Worm (Caenorhabditis elegans) whole organism, late embryonic: Measurements from ENCODE around the gene F27B10.1.
"Not testable (repeated sequence)": the region's sequence is repeated elsewhere in the genome, so short reads cannot be mapped to it uniquely, and the experiment has no call there.

Experiments
- C08G9.2 ChIP-seq: sonication (generic microtip); optimal IDR thresholded peaks from 2 replicates; lab custom pipeline; 2016; ENCODE audit warnings: mild to moderate bottlenecking, missing genetic modification characterization, moderate library complexity, missing compliant biosample characterization
- F13H6.1 ChIP-seq: sonication (generic microtip); optimal IDR thresholded peaks from 2 replicates; lab custom pipeline; 2016; ENCODE audit warnings: missing genetic modification characterization, missing compliant biosample characterization
- K09A11.1 ChIP-seq: sonication (generic microtip); optimal IDR thresholded peaks from 2 replicates; lab custom pipeline; 2017; ENCODE audit warnings: antibody characterized with exemption, mild to moderate bottlenecking, missing genetic modification characterization, missing compliant biosample characterization; ENCODE audit not compliant: insufficient read depth
- ama-1 ChIP-seq: fragments of 150-350 bp; optimal IDR thresholded peaks from 2 replicates; lab custom pipeline; 2014
- ceh-14 ChIP-seq: sonication (generic microtip); optimal IDR thresholded peaks from 2 replicates; lab custom pipeline; 2016; ENCODE audit warnings: missing genotype, missing genetic modification characterization, missing compliant biosample characterization
- ceh-18 ChIP-seq: sonication (generic microtip); optimal IDR thresholded peaks from 2 replicates; lab custom pipeline; 2016; ENCODE audit warnings: missing genetic modification characterization, missing compliant biosample characterization
- ceh-19 ChIP-seq: fragments of 200-800 bp; sonication (Bioruptor generic); optimal IDR thresholded peaks from 2 replicates; lab custom pipeline; 2018; ENCODE audit warnings: mild to moderate bottlenecking, missing genetic modification characterization, missing compliant biosample characterization
- ceh-30 ChIP-seq: fragments of 150-350 bp; optimal IDR thresholded peaks from 2 replicates; lab custom pipeline; 2014; ENCODE audit warnings: missing biosample characterization, missing genetic modification characterization
- ceh-31 ChIP-seq: sonication (generic microtip); optimal IDR thresholded peaks from 2 replicates; lab custom pipeline; 2016; ENCODE audit warnings: missing genetic modification characterization, missing compliant biosample characterization
- ceh-48 ChIP-seq: sonication (generic microtip); optimal IDR thresholded peaks from 2 replicates; lab custom pipeline; 2016; ENCODE audit warnings: missing genetic modification characterization, inconsistent platforms, missing compliant biosample characterization
- ceh-9 ChIP-seq: sonication (generic microtip); optimal IDR thresholded peaks from 2 replicates; lab custom pipeline; 2016; ENCODE audit warnings: mild to moderate bottlenecking, missing genetic modification characterization, inconsistent platforms, missing compliant biosample characterization
- dmd-4 ChIP-seq: sonication (generic microtip); optimal IDR thresholded peaks from 2 replicates; lab custom pipeline; 2016; ENCODE audit warnings: borderline replicate concordance, missing genetic modification characterization, missing compliant biosample characterization
- dve-1 ChIP-seq: sonication (generic microtip); optimal IDR thresholded peaks from 2 replicates; lab custom pipeline; 2017; ENCODE audit warnings: antibody characterized with exemption, mild to moderate bottlenecking, missing genetic modification characterization, missing compliant biosample characterization
- ets-4 ChIP-seq: sonication (generic microtip); optimal IDR thresholded peaks from 2 replicates; lab custom pipeline; 2016; ENCODE audit warnings: missing genetic modification characterization, missing compliant biosample characterization
- fax-1 ChIP-seq: sonication (generic microtip); optimal IDR thresholded peaks from 2 replicates; lab custom pipeline; 2016; ENCODE audit warnings: missing genotype, missing genetic modification characterization, missing compliant biosample characterization
- fkh-10 ChIP-seq: fragments of 150-350 bp; optimal IDR thresholded peaks from 2 replicates; lab custom pipeline; 2014; ENCODE audit warnings: missing biosample characterization, missing genetic modification reagents, missing genetic modification characterization
- fkh-6 ChIP-seq: sonication (generic microtip); optimal IDR thresholded peaks from 2 replicates; lab custom pipeline; 2016; ENCODE audit warnings: missing genetic modification characterization, missing compliant biosample characterization
- gmeb-2 ChIP-seq: sonication (generic microtip); optimal IDR thresholded peaks from 2 replicates; lab custom pipeline; 2016; ENCODE audit warnings: missing genetic modification characterization, inconsistent platforms, missing compliant biosample characterization
- hlh-13 ChIP-seq: fragments of 200-800 bp; sonication (Bioruptor generic); optimal IDR thresholded peaks from 2 replicates; lab custom pipeline; 2018; ENCODE audit warnings: mild to moderate bottlenecking, missing genetic modification characterization, missing compliant biosample characterization
- hlh-30 ChIP-seq: sonication (generic microtip); optimal IDR thresholded peaks from 2 replicates; lab custom pipeline; 2017; ENCODE audit warnings: antibody characterized with exemption, missing genetic modification characterization, missing compliant biosample characterization; ENCODE audit not compliant: insufficient read depth
- hlh-6 ChIP-seq: sonication (generic microtip); optimal IDR thresholded peaks from 2 replicates; lab custom pipeline; 2016; ENCODE audit warnings: missing genotype, missing genetic modification characterization, missing compliant biosample characterization
- lim-6 ChIP-seq: sonication (generic microtip); optimal IDR thresholded peaks from 2 replicates; lab custom pipeline; 2016; ENCODE audit warnings: missing genetic modification characterization, missing compliant biosample characterization
- madf-2 ChIP-seq: sonication (generic microtip); optimal IDR thresholded peaks from 2 replicates; lab custom pipeline; 2017; ENCODE audit warnings: missing genetic modification characterization, missing compliant biosample characterization
- mec-3 ChIP-seq: sonication (generic microtip); optimal IDR thresholded peaks from 2 replicates; lab custom pipeline; 2016; ENCODE audit warnings: borderline replicate concordance, missing genetic modification characterization, missing compliant biosample characterization
- nfya-1 ChIP-seq: sonication (generic microtip); optimal IDR thresholded peaks from 2 replicates; lab custom pipeline; 2017; ENCODE audit warnings: missing genetic modification characterization, mild to moderate bottlenecking, missing compliant biosample characterization, antibody characterized with exemption, moderate library complexity
- npax-4 ChIP-seq: sonication (generic microtip); optimal IDR thresholded peaks from 2 replicates; lab custom pipeline; 2016; ENCODE audit warnings: missing genetic modification characterization, missing compliant biosample characterization
- odd-2 ChIP-seq: sonication (generic microtip); optimal IDR thresholded peaks from 2 replicates; lab custom pipeline; 2017; ENCODE audit warnings: antibody characterized with exemption, mild to moderate bottlenecking, missing genetic modification characterization, missing compliant biosample characterization
- pat-9 ChIP-seq: fragments of 200-800 bp; sonication (Bioruptor generic); optimal IDR thresholded peaks from 2 replicates; lab custom pipeline; 2018; ENCODE audit warnings: mild to moderate bottlenecking, missing genetic modification characterization, moderate library complexity, missing compliant biosample characterization
- pax-1 ChIP-seq: fragments of 150-350 bp; optimal IDR thresholded peaks from 2 replicates; lab custom pipeline; 2014; ENCODE audit warnings: missing biosample characterization, missing genetic modification characterization
- pha-4 ChIP-seq: fragments of 150-350 bp; optimal IDR thresholded peaks from 2 replicates; lab custom pipeline; 2018; ENCODE audit warnings: missing biosample characterization, missing genetic modification reagents, missing genetic modification characterization
- pqm-1 ChIP-seq: sonication (generic microtip); optimal IDR thresholded peaks from 2 replicates; lab custom pipeline; 2016; ENCODE audit warnings: missing genetic modification characterization, missing compliant biosample characterization
- ref-2 ChIP-seq: sonication (generic microtip); optimal IDR thresholded peaks from 2 replicates; lab custom pipeline; 2016; ENCODE audit warnings: missing genetic modification characterization, missing compliant biosample characterization
- sdc-2 ChIP-seq: sonication (generic microtip); optimal IDR thresholded peaks from 2 replicates; lab custom pipeline; 2016; ENCODE audit warnings: missing genotype, missing genetic modification characterization, missing compliant biosample characterization
- tbx-2 ChIP-seq: sonication (generic microtip); optimal IDR thresholded peaks from 2 replicates; lab custom pipeline; 2016; ENCODE audit warnings: missing genetic modification characterization, missing compliant biosample characterization
- ttx-3 ChIP-seq: sonication (generic microtip); optimal IDR thresholded peaks from 2 replicates; lab custom pipeline; 2016; ENCODE audit warnings: missing genetic modification reagents, missing genetic modification characterization, missing compliant biosample characterization
- unc-3 ChIP-seq, 2 experiments: fragments of 200-800 bp in 1 of 2; sonication (Bioruptor generic) in 1 of 2; sonication (generic microtip) in 1 of 2; conservative IDR thresholded peaks in 1 of 2; optimal IDR thresholded peaks in 1 of 2; 2 replicates each; pipeline versions ENCODE4 v1.3.6 to Lab custom; 2016 to 2022; ENCODE audit warnings: missing compliant biosample characterization in 2 of 2, missing genetic modification characterization in 2 of 2, missing genetic modification reagents in 1 of 2
- unc-55 ChIP-seq: sonication (generic microtip); optimal IDR thresholded peaks from 2 replicates; lab custom pipeline; 2017; ENCODE audit warnings: missing biosample characterization, missing genetic modification reagents, missing genetic modification characterization
- unc-86 ChIP-seq: sonication (generic microtip); optimal IDR thresholded peaks from 2 replicates; lab custom pipeline; 2016; ENCODE audit warnings: missing genetic modification characterization, missing compliant biosample characterization

The F27B10.1 gene

DNA sequence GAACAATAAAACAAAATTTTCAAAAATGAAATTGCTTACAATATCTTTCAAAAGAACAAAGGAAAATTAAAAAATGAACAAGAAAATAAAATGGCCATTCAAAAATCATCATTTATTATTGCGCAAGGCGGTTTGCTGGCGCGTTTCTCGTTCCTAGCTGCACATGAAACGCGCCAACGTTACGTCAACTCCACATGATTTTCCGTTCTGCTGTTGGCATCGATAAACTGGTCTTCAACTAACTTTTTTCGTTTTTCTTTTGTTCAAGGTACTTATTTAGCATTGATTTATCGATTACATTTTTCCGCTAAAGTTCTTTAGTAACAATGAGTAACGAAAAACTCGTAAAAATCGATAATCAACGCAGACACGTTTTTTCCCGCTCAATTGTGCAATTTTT lies 12.0 kb upstream of the F27B10.1 start, which contains the start of the genes Y57E12AL.6 and Y57E12AL.1 (continued):
- TF ChIP-seq C08G9.2 (tag; lab: Kevin White, UChicago) (no peak), sdc-2 (tag; lab: Kevin White, UChicago) (peak; percentile 62), nfya-1 (peak; percentile 71), odd-2 (tag; lab: Kevin White, UChicago) (peak; percentile 34), ceh-31 (peak; percentile 67), fax-1 (tag; lab: Kevin White, UChicago) (peak; percentile 39), npax-4 (tag; lab: Kevin White, UChicago) (peak; percentile 55), unc-3 (GFP tag; conservative IDR thresholded peaks at IDR 0.05; lab: Robert Waterston, UW) (peak; percentile 60), unc-3 (tag; optimal IDR thresholded peaks at IDR 0.05; lab: Kevin White, UChicago) (peak; percentile 60), hlh-30 (peak; percentile 88), ceh-19 (GFP tag; lab: Kevin White, UChicago) (peak; percentile 48), madf-2 (tag; lab: Kevin White, UChicago) (peak; percentile 62), pat-9 (tag; lab: Kevin White, UChicago) (no peak), ceh-18 (tag; lab: Kevin White, UChicago) (peak; percentile 72), ceh-14 (peak; percentile 85), mec-3 (no peak), fkh-10 (no peak), fkh-6 (peak; percentile 31), ets-4 (tag; lab: Kevin White, UChicago) (peak; percentile 24), tbx-2 (tag; lab: Kevin White, UChicago) (peak; percentile 75), dve-1 (tag; lab: Kevin White, UChicago) (peak; percentile 74), hlh-13 (GFP tag; lab: Kevin White, UChicago) (no peak), K09A11.1 (tag; lab: Kevin White, UChicago) (no peak), hlh-6 (tag; lab: Kevin White, UChicago) (peak; percentile 56), unc-55 (GFP tag; lab: Kevin White, UChicago) (peak; percentile 4), dmd-4 (no peak), F13H6.1 (peak; percentile 73)

DNA sequence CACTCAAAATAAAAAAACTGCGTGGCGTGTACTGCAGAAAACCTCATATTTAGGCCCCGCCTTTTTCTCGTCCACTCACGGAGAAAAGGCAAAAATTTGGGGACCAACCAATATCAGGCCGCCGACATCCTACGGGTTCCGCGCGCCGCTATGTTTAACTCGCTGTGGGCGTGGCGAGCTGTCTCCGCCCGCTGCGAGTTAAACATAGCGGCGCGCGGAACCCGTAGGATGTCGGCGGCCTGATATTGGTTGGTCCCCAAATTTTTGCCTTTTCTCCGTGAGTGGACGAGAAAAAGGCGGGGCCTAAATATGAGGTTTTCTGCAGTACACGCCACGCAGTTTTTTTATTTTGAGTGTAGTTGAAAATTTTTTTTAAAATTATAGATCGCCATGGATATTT lies 9.6 kb upstream of the F27B10.1 start, which contains the start of gene tmem-258:
Gene tmem-258, plus strand, starts transcription at position 385 of the 400 bp plus-strand sequence.
- not testable (repeated sequence) for TF ChIP-seq lim-6, C08G9.2, ttx-3 (tag; lab: Kevin White, UChicago)

DNA sequence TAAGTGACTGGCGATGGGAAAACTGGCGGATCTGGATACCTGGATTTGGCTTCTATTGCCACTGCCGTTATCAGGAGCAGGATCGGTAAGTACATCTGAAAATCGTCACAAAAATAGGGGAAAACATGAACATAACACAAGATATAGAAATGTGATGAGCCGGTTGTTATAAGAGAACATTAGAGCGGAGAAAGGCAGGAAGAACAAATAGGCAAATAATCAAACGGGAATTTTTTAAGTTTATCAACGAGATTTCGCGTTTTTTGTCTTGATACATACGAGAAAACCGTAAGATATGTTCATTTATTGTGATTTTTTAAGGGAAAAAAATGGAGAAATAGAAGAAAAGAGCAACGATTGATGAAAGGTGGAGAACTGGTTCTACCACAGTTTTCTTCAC lies 7.2 kb upstream of the F27B10.1 start, which contains the start of gene Y57E12AR.1:
Gene Y57E12AR.1, minus strand, starts transcription at position 101 of the 400 bp plus-strand sequence.
- TF ChIP-seq pha-4 (tag; lab: Kevin White, UChicago) (no peak), hlh-13 (GFP tag; lab: Kevin White, UChicago) (no peak), ceh-48 (no peak), unc-86 (tag; lab: Kevin White, UChicago) (no peak), dve-1 (tag; lab: Kevin White, UChicago) (no peak), ref-2 (no peak), pax-1 (no peak), ets-4 (tag; lab: Kevin White, UChicago) (no peak), ceh-9 (tag; lab: Kevin White, UChicago) (no peak), ceh-30 (tag; lab: Kevin White, UChicago) (no peak), pat-9 (tag; lab: Kevin White, UChicago) (no peak)

DNA sequence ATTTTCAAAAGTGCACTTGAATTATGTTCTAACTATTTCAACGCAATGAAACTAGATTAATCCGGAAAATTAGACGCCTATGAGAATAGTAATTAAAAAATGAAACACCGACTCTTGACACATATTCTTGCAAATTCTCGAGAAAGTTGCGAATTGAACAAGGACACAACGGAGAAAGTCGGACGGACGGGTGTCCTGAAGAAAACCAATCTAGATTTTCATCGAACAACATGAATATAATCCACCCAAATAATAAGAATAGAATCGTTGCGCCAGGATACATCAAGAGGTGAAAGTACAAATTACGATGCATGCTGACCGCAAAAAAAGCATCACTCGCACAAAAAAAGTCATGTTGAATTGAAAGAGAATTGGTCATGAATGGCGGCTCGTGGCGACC lies 3.5 kb upstream of the F27B10.1 start:
- no peak for TF ChIP-seq fax-1 (tag; lab: Kevin White, UChicago)
- TF ChIP-seq lim-6 (tag; lab: Kevin White, UChicago): no peak
- no peak for TF ChIP-seq ama-1
- no peak for TF ChIP-seq pqm-1 (tag; lab: Kevin White, UChicago)
- no peak for TF ChIP-seq odd-2 (tag; lab: Kevin White, UChicago)
- no peak for TF ChIP-seq npax-4 (tag; lab: Kevin White, UChicago)
- TF ChIP-seq gmeb-2 (tag; lab: Kevin White, UChicago): no peak
